Worm (Caenorhabditis elegans) whole organism, mixed stage, embryonic: ENCODE results near the gene nspd-3.

Experiments
- ces-1 ChIP-seq: fragments of 150-350 bp; optimal IDR thresholded peaks from 2 replicates; lab custom pipeline; 2014; ENCODE audit warnings: missing biosample characterization, missing genetic modification reagents, missing genetic modification characterization
- elt-1 ChIP-seq: sonication (generic microtip); optimal IDR thresholded peaks from 2 replicates; lab custom pipeline; 2017; ENCODE audit warnings: missing genetic modification characterization, mild to moderate bottlenecking, missing compliant biosample characterization, antibody characterized with exemption, moderate library complexity, borderline replicate concordance; ENCODE audit not compliant: insufficient read depth
- flh-1 ChIP-seq: fragments of 200-800 bp; sonication (Bioruptor generic); optimal IDR thresholded peaks from 2 replicates; lab custom pipeline; 2018; ENCODE audit warnings: mild to moderate bottlenecking, missing genetic modification characterization, moderate library complexity, missing compliant biosample characterization
- mab-5 ChIP-seq: fragments of 150-350 bp; optimal IDR thresholded peaks from 2 replicates; lab custom pipeline; 2014; ENCODE audit warnings: missing biosample characterization, missing genetic modification characterization
- nhr-76 ChIP-seq: sonication (generic microtip); optimal IDR thresholded peaks from 2 replicates; lab custom pipeline; 2017; ENCODE audit warnings: missing biosample characterization, missing genetic modification characterization
- sptf-1 ChIP-seq: sonication (generic microtip); optimal IDR thresholded peaks from 2 replicates; lab custom pipeline; 2017; ENCODE audit warnings: mild to moderate bottlenecking, missing genetic modification characterization, moderate library complexity, missing compliant biosample characterization
- tbx-8 ChIP-seq: fragments of 200-800 bp; sonication (Bioruptor generic); optimal IDR thresholded peaks from 2 replicates; lab custom pipeline; 2018; ENCODE audit warnings: mild to moderate bottlenecking, missing genetic modification characterization, moderate library complexity, missing compliant biosample characterization
- unc-39 ChIP-seq: fragments of 150-350 bp; optimal IDR thresholded peaks from 2 replicates; lab custom pipeline; 2014; ENCODE audit warnings: missing biosample characterization, missing genetic modification characterization
- unc-62 ChIP-seq: fragments of 150-350 bp; optimal IDR thresholded peaks from 2 replicates; lab custom pipeline; 2014; ENCODE audit warnings: missing biosample characterization, missing genetic modification reagents, missing genetic modification characterization

Gene nspd-3

DNA sequence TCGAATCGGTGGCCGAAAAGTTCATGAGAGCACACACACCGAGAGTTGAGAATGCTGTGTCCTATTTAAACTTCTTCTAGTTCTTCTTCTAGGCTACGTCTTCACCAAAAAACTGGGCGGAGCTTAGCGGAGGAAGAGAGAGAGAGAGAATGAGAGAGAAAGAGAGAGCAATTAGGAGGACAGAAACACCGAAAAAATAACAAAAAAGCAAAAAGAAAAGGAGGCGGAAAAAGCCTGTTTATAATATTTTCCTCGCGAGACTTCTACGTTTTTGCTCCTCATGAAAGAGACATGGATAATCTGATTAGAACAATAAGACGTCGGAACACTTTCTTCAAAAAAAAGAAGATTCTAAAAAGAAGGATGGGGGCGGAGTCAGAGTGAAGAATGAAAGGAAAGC lies 40.8 kb downstream of the nspd-3 start, which contains the start of gene tkr-3:
Gene tkr-3, minus strand, starts transcription at position 101 of the 400 bp plus-strand sequence.
- TF ChIP-seq sptf-1 (tag; lab: Kevin White, UChicago) (no peak), mab-5 (tag; lab: Kevin White, UChicago) (no peak), tbx-8 (GFP tag; lab: Kevin White, UChicago) (no peak), flh-1 (no peak), ces-1 (GFP tag; lab: Kevin White, UChicago) (peak; percentile 21), elt-1 (tag; lab: Kevin White, UChicago) (no peak), unc-62 (GFP tag; lab: Kevin White, UChicago) (no peak), unc-39 (tag; lab: Kevin White, UChicago) (no peak), nhr-76 (no peak)
